Comparison of ENCODE assay signal across 2 worm cellular contexts in the genomic region with DNA sequence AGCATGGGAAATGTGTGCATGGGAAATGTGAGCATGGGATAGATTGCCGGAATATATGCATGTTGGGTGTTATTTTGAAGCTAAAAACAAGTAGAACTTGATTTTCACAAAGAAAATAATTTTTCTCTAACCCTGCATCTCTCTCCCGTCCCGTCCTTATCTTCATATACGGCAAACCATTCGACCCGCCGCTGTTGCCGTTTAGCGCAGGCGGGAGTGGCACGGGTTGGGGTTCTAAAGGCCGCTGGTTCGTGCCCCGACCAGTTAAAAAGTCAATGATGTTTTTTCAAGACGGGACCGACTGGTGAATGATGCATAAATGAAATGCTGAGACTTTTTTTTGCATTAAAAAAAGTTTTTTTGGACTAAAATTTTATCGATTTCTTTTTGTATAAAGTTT.
TF ChIP-seq lines count a peak whose summit lies in the region.

No protein-coding gene starts in this region.

TF ChIP-seq in whole organism, L1 larva, 84 proteins besides CTCF, POLR2A, EP300 and RAD21 (continued from another document):
- TF ChIP-seq aha-1 (tag; optimal IDR thresholded peaks at IDR 0.05; lab: Kevin White, UChicago): no peak
- no peak for TF ChIP-seq ceh-88 (GFP tag; IDR thresholded peaks at IDR 0.05; lab: Robert Waterston, UW)
- no peak for TF ChIP-seq nhr-77 (tag; optimal IDR thresholded peaks at IDR 0.05; lab: Kevin White, UChicago)
- TF ChIP-seq snu-23 (GFP tag; optimal IDR thresholded peaks at IDR 0.05; lab: Kevin White, UChicago): peak; percentile 31
- TF ChIP-seq nhr-47 (tag; optimal IDR thresholded peaks at IDR 0.05; lab: Kevin White, UChicago): peak; percentile 25
- TF ChIP-seq elt-2 (tag; optimal IDR thresholded peaks at IDR 0.05; lab: Kevin White, UChicago): peak; percentile 7
- no peak for TF ChIP-seq lin-14 (GFP tag; optimal IDR thresholded peaks at IDR 0.05; lab: Kevin White, UChicago)
- peak; percentile 50 for TF ChIP-seq mep-1 (tag; optimal IDR thresholded peaks at IDR 0.05; lab: Kevin White, UChicago)
- TF ChIP-seq fos-1 (tag; optimal IDR thresholded peaks at IDR 0.05; lab: Kevin White, UChicago): no peak
- peak in 1 of 3 experiments; percentile 9 for TF ChIP-seq dpl-1 (GFP tag; optimal IDR thresholded peaks at IDR 0.05; lab: Kevin White, UChicago)
- no peak for TF ChIP-seq hpl-2 (GFP tag; optimal IDR thresholded peaks at IDR 0.05; lab: Kevin White, UChicago)
TF ChIP-seq in whole organism, L1 larva: peak in this region for 13.

TF ChIP-seq in whole organism, young adult, 124 proteins besides CTCF, POLR2A, EP300 and RAD21 (continued from another document):
- TF ChIP-seq lsl-1 (GFP tag; optimal IDR thresholded peaks at IDR 0.05; lab: Kevin White, UChicago): peak; percentile 52
- no peak for TF ChIP-seq cebp-2 (GFP tag; IDR thresholded peaks at IDR 0.05; lab: Robert Waterston, UW)
- TF ChIP-seq zim-3 (tag; optimal IDR thresholded peaks at IDR 0.05; lab: Kevin White, UChicago): peak; percentile 63
- peak; percentile 33; the same call in 1 of the 2 replicates for TF ChIP-seq F33H1.4 (GFP tag; IDR thresholded peaks at IDR 0.05; lab: Robert Waterston, UW)
- TF ChIP-seq ceh-27 (GFP tag; optimal IDR thresholded peaks at IDR 0.05; lab: Kevin White, UChicago): peak; percentile 58
- TF ChIP-seq snpc-4 (GFP tag; optimal IDR thresholded peaks at IDR 0.05; lab: Kevin White, UChicago): peak; percentile 50
- peak in 1 of 4 experiments; percentile 15 for TF ChIP-seq snpc-4 (tag; optimal IDR thresholded peaks at IDR 0.05; lab: Kevin White, UChicago)
- peak; percentile 78 for TF ChIP-seq him-1 (tag; optimal IDR thresholded peaks at IDR 0.05; lab: Kevin White, UChicago)
- 0 out of 2 replicates have a peak, but pooled peaks have one; percentile 51 for TF ChIP-seq bed-2 (GFP tag; IDR thresholded peaks at IDR 0.05; lab: Robert Waterston, UW)
- no peak for TF ChIP-seq dpff-1 (tag; optimal IDR thresholded peaks at IDR 0.05; lab: Kevin White, UChicago)
- no peak for TF ChIP-seq madf-6 (GFP tag; IDR thresholded peaks at IDR 0.05; lab: Robert Waterston, UW)
- TF ChIP-seq ztf-28 (GFP tag; IDR thresholded peaks at IDR 0.05; lab: Robert Waterston, UW): no peak
- peak; percentile 61 for TF ChIP-seq hmg-1.2 (GFP tag; IDR thresholded peaks at IDR 0.05; lab: Robert Waterston, UW)
- peak; percentile 35 for TF ChIP-seq madf-10 (tag; optimal IDR thresholded peaks at IDR 0.05; lab: Kevin White, UChicago)
- peak; percentile 79 for TF ChIP-seq nfyb-1 (GFP tag; IDR thresholded peaks at IDR 0.05; lab: Robert Waterston, UW)
- no peak for TF ChIP-seq nfya-2 (GFP tag; IDR thresholded peaks at IDR 0.05; lab: Robert Waterston, UW)
- no peak for TF ChIP-seq F37B4.10 (GFP tag; IDR thresholded peaks at IDR 0.05; lab: Robert Waterston, UW)
- TF ChIP-seq atf-7 (tag; optimal IDR thresholded peaks at IDR 0.05; lab: Kevin White, UChicago): peak; percentile 20
- peak; percentile 48 for TF ChIP-seq lin-54 (GFP tag; optimal IDR thresholded peaks at IDR 0.05; lab: Kevin White, UChicago)
- no peak for TF ChIP-seq sea-2 (GFP tag; IDR thresholded peaks at IDR 0.05; lab: Robert Waterston, UW)
- TF ChIP-seq nhr-80 (tag; optimal IDR thresholded peaks at IDR 0.05; lab: Kevin White, UChicago): peak; percentile 13
- no peak for TF ChIP-seq Y79H2A.3 (GFP tag; conservative IDR thresholded peaks at IDR 0.05; lab: Robert Waterston, UW)
- peak; percentile 39 for TF ChIP-seq lin-40 (tag; optimal IDR thresholded peaks at IDR 0.05; lab: Kevin White, UChicago)
- TF ChIP-seq ztf-6 (GFP tag; IDR thresholded peaks at IDR 0.05; lab: Robert Waterston, UW): peak; percentile 69; the same call in 1 of the 2 replicates
- TF ChIP-seq F52B5.7 (tag; optimal IDR thresholded peaks at IDR 0.05; lab: Kevin White, UChicago): no peak
- peak; percentile 64 for TF ChIP-seq ztf-26 (tag; optimal IDR thresholded peaks at IDR 0.05; lab: Kevin White, UChicago)
- no peak for TF ChIP-seq Y95B8A.8 (GFP tag; IDR thresholded peaks at IDR 0.05; lab: Robert Waterston, UW)
- TF ChIP-seq ztf-25 (GFP tag; IDR thresholded peaks at IDR 0.05; lab: Robert Waterston, UW): 0 out of 2 replicates have a peak, but pooled peaks have one; percentile 61
- no peak for TF ChIP-seq attf-6 (GFP tag; IDR thresholded peaks at IDR 0.05; lab: Robert Waterston, UW)
- 0 out of 2 replicates have a peak, but pooled peaks have one; percentile 37 for TF ChIP-seq aptf-2 (GFP tag; conservative IDR thresholded peaks at IDR 0.05; lab: Robert Waterston, UW)
- peak; percentile 13 for TF ChIP-seq T07F8.4 (tag; optimal IDR thresholded peaks at IDR 0.05; lab: Kevin White, UChicago)
- no peak for TF ChIP-seq nhr-120 (GFP tag; IDR thresholded peaks at IDR 0.05; lab: Robert Waterston, UW)
- TF ChIP-seq rpc-1 (optimal IDR thresholded peaks at IDR 0.05; lab: Kevin White, UChicago): peak; percentile 72
- peak; percentile 81 for TF ChIP-seq rpc-1 (tag; optimal IDR thresholded peaks at IDR 0.05; lab: Kevin White, UChicago)
- TF ChIP-seq fkh-3 (tag; optimal IDR thresholded peaks at IDR 0.05; lab: Kevin White, UChicago): peak; percentile 21
- peak; percentile 60 for TF ChIP-seq F23B12.7 (tag; optimal IDR thresholded peaks at IDR 0.05; lab: Kevin White, UChicago; ENCODE audit: insufficient read depth)
- TF ChIP-seq Y53G8AR.9 (GFP tag; conservative IDR thresholded peaks at IDR 0.05; lab: Robert Waterston, UW): no peak
- TF ChIP-seq B0336.3 (GFP tag; IDR thresholded peaks at IDR 0.05; lab: Robert Waterston, UW): no peak
- peak; percentile 48; the same call in 1 of the 2 replicates for TF ChIP-seq mcd-1 (GFP tag; IDR thresholded peaks at IDR 0.05; lab: Robert Waterston, UW)
- TF ChIP-seq zfh-2 (GFP tag; conservative IDR thresholded peaks at IDR 0.05; lab: Robert Waterston, UW): peak; percentile 53
